Worm (Caenorhabditis elegans) whole organism, early embryonic: ENCODE data around the gene C34B4.3.

Source experiments
- B0310.2 ChIP-seq: sonication (generic microtip); optimal IDR thresholded peaks from 2 replicates; lab custom pipeline; 2016; ENCODE audit warnings: mild to moderate bottlenecking, missing genetic modification characterization, missing compliant biosample characterization
- F13C5.2 ChIP-seq: sonication (generic microtip); optimal IDR thresholded peaks from 2 replicates; lab custom pipeline; 2017; ENCODE audit warnings: mild to moderate bottlenecking, missing genetic modification characterization, inconsistent platforms, missing compliant biosample characterization
- ama-1 ChIP-seq: fragments of 150-350 bp; optimal IDR thresholded peaks from 2 replicates; lab custom pipeline; 2014
- ceh-13 ChIP-seq: fragments of 200-800 bp; sonication (Bioruptor generic); optimal IDR thresholded peaks from 2 replicates; lab custom pipeline; 2018; ENCODE audit warnings: mild to moderate bottlenecking, missing genetic modification characterization, missing compliant biosample characterization
- ceh-36 ChIP-seq: sonication (generic microtip); optimal IDR thresholded peaks from 2 replicates; lab custom pipeline; 2016; ENCODE audit warnings: missing genetic modification characterization, inconsistent platforms, missing compliant biosample characterization
- ets-7 ChIP-seq: sonication (generic microtip); optimal IDR thresholded peaks from 2 replicates; lab custom pipeline; 2016; ENCODE audit warnings: missing genotype, missing genetic modification characterization, missing compliant biosample characterization
- flt-1 ChIP-seq: fragments of 200-800 bp; sonication (Bioruptor generic); IDR thresholded peaks from 2 replicates; pipeline ENCODE4 v1.3.6; 2022; ENCODE audit warnings: missing genetic modification characterization, missing compliant biosample characterization
- hmbx-1 ChIP-seq: sonication (generic microtip); optimal IDR thresholded peaks from 2 replicates; lab custom pipeline; 2016; ENCODE audit warnings: mild to moderate bottlenecking, missing genetic modification characterization, missing compliant biosample characterization
- hmg-4 ChIP-seq: fragments of 200-800 bp; sonication (Bioruptor generic); optimal IDR thresholded peaks from 2 replicates; lab custom pipeline; 2018; ENCODE audit warnings: mild to moderate bottlenecking, missing genetic modification characterization, missing compliant biosample characterization
- hnd-1 ChIP-seq: sonication (generic microtip); optimal IDR thresholded peaks from 2 replicates; lab custom pipeline; 2016; ENCODE audit warnings: missing genetic modification characterization, missing compliant biosample characterization
- pes-1 ChIP-seq: fragments of 200-800 bp; sonication (Bioruptor generic); IDR thresholded peaks from 2 replicates; pipeline ENCODE4 v1.3.6; 2022; ENCODE audit warnings: missing genetic modification reagents, missing genetic modification characterization, missing compliant biosample characterization
- scrt-1 ChIP-seq: fragments of 200-800 bp; sonication (Bioruptor generic); IDR thresholded peaks from 2 replicates; pipeline ENCODE4 v1.3.6; 2022; ENCODE audit warnings: missing genetic modification characterization, missing compliant biosample characterization
- sea-1 ChIP-seq: fragments of 200-800 bp; sonication (Bioruptor generic); conservative IDR thresholded peaks from 2 replicates; pipeline ENCODE4 v1.3.6; 2022; ENCODE audit warnings: missing genetic modification characterization, missing compliant biosample characterization
- tbx-11 ChIP-seq: fragments of 200-800 bp; sonication (Bioruptor generic); IDR thresholded peaks from 2 replicates; pipeline ENCODE4 v1.3.6; 2022; ENCODE audit warnings: missing genetic modification characterization, missing compliant biosample characterization
- tbx-37 ChIP-seq: fragments of 200-800 bp; sonication (Bioruptor generic); conservative IDR thresholded peaks from 2 replicates; pipeline ENCODE4 v1.3.6; 2022; ENCODE audit warnings: missing genetic modification reagents, missing genetic modification characterization, missing compliant biosample characterization
- tra-4 ChIP-seq: sonication (generic microtip); optimal IDR thresholded peaks from 2 replicates; lab custom pipeline; 2017; ENCODE audit warnings: missing genetic modification characterization, missing compliant biosample characterization

C34B4.3 gene

DNA sequence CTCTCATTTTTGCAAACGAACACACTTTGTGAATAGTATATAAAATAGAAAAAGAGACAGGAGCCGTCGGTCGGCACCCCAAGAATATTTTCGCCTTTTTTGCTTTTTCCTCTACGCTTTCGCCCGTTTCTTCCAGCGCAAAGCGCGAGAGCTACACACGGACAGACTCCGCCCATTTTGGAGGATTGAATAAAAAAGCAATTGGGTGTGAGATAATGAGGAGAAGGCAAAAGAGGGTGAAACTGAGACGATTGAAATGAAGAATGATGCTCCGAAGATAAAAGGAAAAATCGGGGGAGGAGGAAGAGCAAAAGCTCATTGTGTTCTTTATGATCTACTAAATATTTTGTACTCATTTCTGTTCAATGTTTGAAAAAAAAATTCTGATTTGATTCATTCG, at the start of gene C34B4.3:
Gene C34B4.3, minus strand, starts transcription at position 101 of the 400 bp plus-strand sequence.
- no peak for TF ChIP-seq hmbx-1 (tag; lab: Kevin White, UChicago)
- no peak for TF ChIP-seq F13C5.2 (tag; lab: Kevin White, UChicago)
- TF ChIP-seq scrt-1 (GFP tag; lab: Robert Waterston, UW) = no peak
- TF ChIP-seq ceh-13 (GFP tag; lab: Kevin White, UChicago) = no peak
- TF ChIP-seq tbx-11 (GFP tag; lab: Robert Waterston, UW) = no peak

DNA sequence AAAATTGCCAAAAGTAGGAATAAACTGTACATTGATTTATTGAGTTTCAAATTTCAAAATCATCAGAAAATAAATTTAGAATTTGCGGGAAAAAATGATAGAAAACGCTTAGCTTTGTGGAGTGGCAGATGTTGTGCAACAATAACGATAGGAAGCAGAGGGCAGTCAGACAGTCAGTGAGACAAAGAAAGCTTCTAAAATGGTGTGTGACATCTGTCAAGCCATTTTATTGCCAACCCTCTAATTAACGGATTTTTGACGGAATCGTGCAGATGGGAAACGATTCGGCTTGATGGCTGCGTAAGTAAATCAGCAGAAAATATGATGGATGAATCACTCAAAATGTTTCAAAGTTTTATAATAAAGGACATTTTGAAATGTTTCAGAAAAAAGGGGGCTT, 49.1 kb upstream of the C34B4.3 start, which contains the start of gene max-1:
Gene max-1, minus strand, starts transcription at position 124 of the 400 bp plus-strand sequence.
- TF ChIP-seq tbx-37 (GFP tag; lab: Robert Waterston, UW) (no peak), sea-1 (GFP tag; lab: Robert Waterston, UW) (no peak), flt-1 (GFP tag; lab: Robert Waterston, UW) (no peak), pes-1 (GFP tag; lab: Robert Waterston, UW) (no peak), B0310.2 (tag; lab: Kevin White, UChicago) (no peak), ets-7 (tag; lab: Kevin White, UChicago) (no peak), hmg-4 (GFP tag; lab: Kevin White, UChicago) (no peak), tra-4 (no peak), ama-1 (lab: Kevin White, UChicago) (no peak), hmbx-1 (tag; lab: Kevin White, UChicago) (no peak), F13C5.2 (tag; lab: Kevin White, UChicago) (no peak), scrt-1 (GFP tag; lab: Robert Waterston, UW) (no peak), ceh-13 (GFP tag; lab: Kevin White, UChicago) (no peak), ceh-36 (tag; lab: Kevin White, UChicago) (no peak)

DNA sequence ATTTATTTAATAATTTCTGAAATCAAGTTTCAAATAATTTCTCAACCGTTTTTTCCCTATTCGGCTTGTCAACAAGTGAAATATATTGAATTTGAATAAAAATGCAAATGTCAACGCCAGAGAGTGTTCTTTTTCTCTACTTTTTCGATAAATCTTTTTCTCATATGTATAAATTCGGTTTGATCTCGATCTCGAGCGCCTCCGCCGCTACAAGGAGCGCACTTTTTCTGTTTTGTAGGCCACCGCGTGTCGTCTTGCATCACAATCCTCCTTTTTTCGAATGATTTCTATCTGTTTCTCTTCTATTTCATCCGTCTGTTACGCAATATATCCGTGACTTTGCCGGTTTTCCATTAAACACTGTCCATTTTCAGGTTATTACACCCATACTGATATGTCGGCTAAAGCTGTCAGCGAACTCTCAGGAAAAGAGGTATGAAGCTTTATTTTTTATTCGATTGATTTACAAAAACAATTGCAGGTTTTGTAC, 45.2 kb upstream of the C34B4.3 start, which contains the start of gene acly-2:
Gene acly-2, plus strand, starts transcription at position 375 of the 490 bp plus-strand sequence.
- TF ChIP-seq ets-7 (tag; lab: Kevin White, UChicago) (no peak), ceh-13 (GFP tag; lab: Kevin White, UChicago) (no peak), F13C5.2 (tag; lab: Kevin White, UChicago) (no peak), hmbx-1 (tag; lab: Kevin White, UChicago) (no peak), scrt-1 (GFP tag; lab: Robert Waterston, UW) (no peak)

DNA sequence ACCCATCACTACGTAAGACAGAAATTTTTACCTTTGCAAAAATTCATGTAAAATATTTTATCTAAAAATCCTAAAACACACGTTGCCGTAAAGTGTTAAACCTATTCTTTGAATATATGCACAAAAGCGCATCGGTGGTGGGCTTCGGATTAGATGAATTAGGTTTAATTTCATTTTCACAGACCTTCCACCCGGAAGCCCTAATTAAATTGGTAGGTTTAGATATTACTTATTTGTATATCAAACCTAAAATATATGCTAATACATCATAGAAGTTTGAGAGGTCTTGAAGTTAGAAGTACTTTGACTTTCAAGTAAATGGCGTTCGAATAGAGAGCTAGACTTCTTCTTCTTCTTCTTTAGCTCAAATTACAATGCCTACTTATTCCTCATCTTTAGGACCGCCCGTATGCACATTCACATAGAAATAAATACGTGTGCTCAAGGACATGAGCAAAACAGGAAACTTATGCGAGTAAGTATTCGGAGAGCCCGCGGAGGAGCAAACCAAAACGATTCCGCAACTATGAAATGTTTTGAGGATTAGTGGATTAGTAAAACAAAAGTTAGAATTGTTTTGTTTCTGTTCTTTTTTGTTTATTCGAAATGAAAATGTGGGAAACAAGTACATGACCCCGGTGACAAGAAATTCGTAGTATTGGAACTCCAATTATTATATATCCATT, 43.7 kb upstream of the C34B4.3 start:
- no peak for TF ChIP-seq sea-1 (GFP tag; lab: Robert Waterston, UW)

DNA sequence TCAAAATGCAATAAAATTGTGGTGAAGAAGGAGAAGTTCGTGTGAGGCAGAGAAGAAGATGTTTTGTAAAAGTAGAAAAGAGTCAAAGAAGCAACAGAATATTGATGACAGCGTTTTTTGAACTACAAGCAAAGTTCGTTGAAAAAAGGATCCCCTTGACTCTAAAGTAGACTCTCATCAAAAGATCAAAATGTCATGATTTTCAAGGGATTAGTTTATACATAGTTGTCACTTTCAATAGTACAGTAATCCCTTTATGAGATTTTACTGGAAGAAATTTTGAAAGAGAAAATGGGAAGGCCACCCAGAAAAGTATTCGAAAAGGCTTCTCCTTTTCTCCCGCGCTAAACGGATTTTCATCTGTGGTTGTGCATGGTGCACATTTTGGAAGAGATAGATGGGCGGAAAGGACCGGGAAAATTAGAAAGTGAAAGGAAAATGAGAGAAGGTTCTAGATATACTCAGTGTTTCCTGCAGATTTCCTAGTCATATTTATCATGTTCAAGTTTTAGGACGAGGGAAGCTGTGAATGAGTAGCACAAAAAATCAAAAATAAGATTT, 42.1 kb upstream of the C34B4.3 start:
- TF ChIP-seq hnd-1 (no peak), sea-1 (GFP tag; lab: Robert Waterston, UW) (no peak), ets-7 (tag; lab: Kevin White, UChicago) (no peak), scrt-1 (GFP tag; lab: Robert Waterston, UW) (no peak), hmbx-1 (tag; lab: Kevin White, UChicago) (no peak), B0310.2 (tag; lab: Kevin White, UChicago) (no peak), tbx-37 (GFP tag; lab: Robert Waterston, UW) (no peak), ama-1 (lab: Kevin White, UChicago) (no peak), pes-1 (GFP tag; lab: Robert Waterston, UW) (no peak), F13C5.2 (tag; lab: Kevin White, UChicago) (no peak)

DNA sequence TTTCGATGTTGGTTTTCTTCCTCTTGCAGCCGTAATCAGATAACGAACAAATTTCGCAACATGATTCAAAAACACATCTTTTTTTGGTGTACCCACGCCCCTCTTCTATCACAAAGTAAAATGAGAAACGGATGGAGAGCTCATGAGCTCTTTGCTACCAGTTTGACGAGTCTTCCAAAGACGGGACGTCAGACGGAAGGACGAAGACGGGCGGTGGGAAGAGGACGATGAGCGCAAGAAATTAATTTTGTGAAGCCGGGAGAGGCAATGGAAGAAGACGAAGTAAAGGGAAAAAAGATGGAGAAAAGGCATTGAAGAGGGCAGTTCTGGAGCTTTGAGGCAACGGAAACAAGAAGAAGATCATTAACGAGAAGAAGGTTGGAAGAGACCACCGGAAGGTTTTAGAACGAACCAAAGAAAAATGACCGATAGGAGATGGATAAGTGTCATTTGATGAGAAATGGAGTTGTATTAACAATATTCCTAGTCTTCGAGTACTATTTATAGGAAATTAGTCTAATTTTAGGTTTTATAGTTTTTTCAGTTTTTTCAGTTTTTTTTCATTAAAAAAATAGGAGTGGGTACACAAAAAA, 40.7 kb upstream of the C34B4.3 start:
- TF ChIP-seq ceh-36 (tag; lab: Kevin White, UChicago) (no peak), pes-1 (GFP tag; lab: Robert Waterston, UW) (no peak), hnd-1 (no peak), F13C5.2 (tag; lab: Kevin White, UChicago) (no peak), hmbx-1 (tag; lab: Kevin White, UChicago) (no peak), tra-4 (no peak)

DNA sequence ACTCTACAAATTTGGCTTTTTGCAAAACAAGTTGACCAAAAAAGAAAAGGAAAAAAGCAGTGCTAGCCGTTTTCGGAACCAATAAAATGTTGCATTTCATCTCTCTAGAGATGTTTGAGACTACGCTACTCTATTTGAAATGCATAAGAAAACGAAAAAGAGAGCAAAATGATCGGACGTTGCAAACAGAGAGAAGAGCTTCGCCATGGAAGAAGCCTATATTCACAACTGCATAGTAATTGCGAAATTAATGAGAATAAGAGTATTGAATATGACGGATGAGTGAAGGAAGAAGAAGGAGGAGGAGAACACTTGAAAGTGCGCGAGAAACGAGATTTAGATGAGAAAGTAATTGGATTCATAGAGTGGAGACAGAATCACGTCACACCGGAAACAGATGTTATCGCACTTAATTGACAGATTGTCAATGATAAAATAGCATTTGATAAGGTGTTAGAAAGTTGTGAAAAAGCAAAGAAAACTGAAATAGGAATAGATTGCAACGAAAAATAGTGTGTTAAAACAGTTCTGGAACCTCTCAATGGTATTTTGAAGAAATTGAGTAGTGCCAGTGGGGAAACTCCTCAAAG, 35.0 kb upstream of the C34B4.3 start:
- no peak for TF ChIP-seq ceh-13 (GFP tag; lab: Kevin White, UChicago)
- no peak for TF ChIP-seq hmg-4 (GFP tag; lab: Kevin White, UChicago)
- TF ChIP-seq pes-1 (GFP tag; lab: Robert Waterston, UW) = no peak
- TF ChIP-seq ama-1 (lab: Kevin White, UChicago) = no peak
- TF ChIP-seq tbx-37 (GFP tag; lab: Robert Waterston, UW) = no peak
- TF ChIP-seq hnd-1 = no peak
- no peak for TF ChIP-seq tra-4
- no peak for TF ChIP-seq F13C5.2 (tag; lab: Kevin White, UChicago)
- TF ChIP-seq sea-1 (GFP tag; lab: Robert Waterston, UW) = no peak
- TF ChIP-seq tbx-11 (GFP tag; lab: Robert Waterston, UW) = no peak
- TF ChIP-seq B0310.2 (tag; lab: Kevin White, UChicago) = no peak
- no peak for TF ChIP-seq flt-1 (GFP tag; lab: Robert Waterston, UW)
- TF ChIP-seq ceh-36 (tag; lab: Kevin White, UChicago) = no peak
